Worm (Caenorhabditis elegans): ENCODE results near the gene K07G6.1.

ce11 chrII:1728253-1728652 lies 13.1 kb upstream of the K07G6.1 start, which contains the start of gene btb-9:
- TF ChIP-seq fos-1 (tag; optimal IDR thresholded peaks at IDR 0.05) (no peak), ama-1 (optimal IDR thresholded peaks at IDR 0.05) (no peak), snpc-4 (tag; optimal IDR thresholded peaks at IDR 0.05) (no peak), mdl-1 (tag; optimal IDR thresholded peaks at IDR 0.05) (no peak), fkh-10 (GFP tag; optimal IDR thresholded peaks at IDR 0.05) (no peak), pha-4 (tag; optimal IDR thresholded peaks at IDR 0.05) (no peak), ztf-4 (tag; optimal IDR thresholded peaks at IDR 0.05) (no peak)
